Worm (Caenorhabditis elegans) whole organism, L1 larva: ENCODE data around the gene F09E5.8.

Experiments
- C04F5.9 ChIP-seq: sonication (generic microtip); optimal IDR thresholded peaks from 2 replicates; lab custom pipeline; 2016; ENCODE audit warnings: missing genetic modification characterization, missing compliant biosample characterization
- C16A3.4 ChIP-seq: fragments of 150-350 bp; optimal IDR thresholded peaks from 2 replicates; lab custom pipeline; 2014; ENCODE audit warnings: missing biosample characterization, missing genetic modification characterization
- C34B4.2 ChIP-seq: sonication (generic microtip); optimal IDR thresholded peaks from 2 replicates; lab custom pipeline; 2017; ENCODE audit warnings: mild to moderate bottlenecking, missing genetic modification characterization, missing compliant biosample characterization
- F16B12.6 ChIP-seq: fragments of 150-350 bp; optimal IDR thresholded peaks from 2 replicates; lab custom pipeline; 2014; ENCODE audit warnings: missing biosample characterization, missing genetic modification characterization
- alr-1 ChIP-seq: fragments of 200-800 bp; sonication (Bioruptor generic); optimal IDR thresholded peaks from 2 replicates; lab custom pipeline; 2018; ENCODE audit warnings: borderline replicate concordance, mild to moderate bottlenecking, missing genetic modification characterization, missing compliant biosample characterization
- blmp-1 ChIP-seq: fragments of 150-350 bp; optimal IDR thresholded peaks from 2 replicates; lab custom pipeline; 2014; ENCODE audit warnings: missing biosample characterization, missing genetic modification characterization
- ceh-63 ChIP-seq: fragments of 200-800 bp; sonication (Bioruptor generic); optimal IDR thresholded peaks from 2 replicates; lab custom pipeline; 2018; ENCODE audit warnings: mild to moderate bottlenecking, missing genetic modification characterization, missing compliant biosample characterization
- ceh-8 ChIP-seq: fragments of 200-800 bp; sonication (Bioruptor generic); optimal IDR thresholded peaks from 2 replicates; lab custom pipeline; 2018; ENCODE audit warnings: mild to moderate bottlenecking, missing genetic modification characterization, moderate library complexity, missing compliant biosample characterization
- ceh-82 ChIP-seq, 3 experiments: fragments of 150-350 bp in 1 of 3; sonication (generic microtip) in 2 of 3; optimal IDR thresholded peaks; 2 replicates each; lab custom pipeline; 2014 to 2017; ENCODE audit warnings: missing biosample characterization in 3 of 3, missing genetic modification characterization in 3 of 3
- ceh-88 ChIP-seq: fragments of 200-800 bp; sonication (Bioruptor generic); IDR thresholded peaks from 2 replicates; pipeline ENCODE4 v1.3.6; 2022; ENCODE audit warnings: missing genetic modification characterization, missing compliant biosample characterization
- ces-1 ChIP-seq: fragments of 150-350 bp; optimal IDR thresholded peaks from 2 replicates; lab custom pipeline; 2014; ENCODE audit warnings: missing biosample characterization, missing genetic modification reagents, missing genetic modification characterization
- dsc-1 ChIP-seq: sonication (generic microtip); optimal IDR thresholded peaks from 2 replicates; lab custom pipeline; 2016; ENCODE audit warnings: mild to moderate bottlenecking, missing genetic modification characterization, missing compliant biosample characterization
- efl-1 ChIP-seq, 4 experiments: fragments of 150-350 bp; optimal IDR thresholded peaks in 3 of 4; peaks in 1 of 4; 1 replicate in 1 of 4; 2 replicates in 3 of 4; lab custom pipeline; 2014; ENCODE audit warnings: missing biosample characterization in 2 of 4, missing genetic modification characterization in 2 of 4, missing genetic modification reagents in 2 of 4
- egl-13 ChIP-seq: sonication (generic microtip); optimal IDR thresholded peaks from 2 replicates; lab custom pipeline; 2016; ENCODE audit warnings: missing genotype, missing genetic modification reagents, missing genetic modification characterization, missing compliant biosample characterization
- egl-27 ChIP-seq, 2 experiments: fragments of 150-350 bp in 1 of 2; sonication (generic microtip); optimal IDR thresholded peaks; 3 replicates each; lab custom pipeline; 2017 to 2018; ENCODE audit warnings: missing biosample characterization in 2 of 2, missing genetic modification characterization in 2 of 2, missing genetic modification reagents in 2 of 2
- elt-2 ChIP-seq: sonication (generic microtip); optimal IDR thresholded peaks from 2 replicates; lab custom pipeline; 2016; ENCODE audit warnings: missing genetic modification characterization, mild to moderate bottlenecking, inconsistent platforms, missing compliant biosample characterization, missing genetic modification reagents
- fkh-8 ChIP-seq: sonication (generic microtip); optimal IDR thresholded peaks from 2 replicates; lab custom pipeline; 2016; ENCODE audit warnings: mild to moderate bottlenecking, missing genetic modification characterization, missing compliant biosample characterization
- fos-1 ChIP-seq: fragments of 150-350 bp; optimal IDR thresholded peaks from 2 replicates; lab custom pipeline; 2014; ENCODE audit warnings: missing biosample characterization, missing genetic modification characterization
- hlh-4 ChIP-seq: sonication (generic microtip); optimal IDR thresholded peaks from 2 replicates; lab custom pipeline; 2016; ENCODE audit warnings: mild to moderate bottlenecking, missing genetic modification characterization, missing compliant biosample characterization
- hpl-2 ChIP-seq: fragments of 150-350 bp; optimal IDR thresholded peaks from 2 replicates; lab custom pipeline; 2014; ENCODE audit warnings: missing biosample characterization, missing genetic modification reagents, missing genetic modification characterization
- irx-1 ChIP-seq: sonication (generic microtip); optimal IDR thresholded peaks from 2 replicates; lab custom pipeline; 2016; ENCODE audit warnings: missing genetic modification characterization, missing compliant biosample characterization
- isw-1 ChIP-seq: fragments of 200-800 bp; sonication (Bioruptor generic); IDR thresholded peaks from 2 replicates; pipeline ENCODE4 v1.3.6; 2022; ENCODE audit warnings: missing genetic modification characterization, missing compliant biosample characterization
- jun-1 ChIP-seq: fragments of 150-350 bp; optimal IDR thresholded peaks from 2 replicates; lab custom pipeline; 2014; ENCODE audit warnings: missing biosample characterization, missing genetic modification reagents, missing genetic modification characterization
- lin-13 ChIP-seq: fragments of 150-350 bp; optimal IDR thresholded peaks from 2 replicates; lab custom pipeline; 2014; ENCODE audit warnings: missing biosample characterization, missing genetic modification reagents, missing genetic modification characterization
- lin-14 ChIP-seq: fragments of 200-800 bp; sonication (Bioruptor generic); optimal IDR thresholded peaks from 2 replicates; lab custom pipeline; 2018; ENCODE audit warnings: mild to moderate bottlenecking, missing genetic modification characterization, moderate library complexity, missing compliant biosample characterization
- lin-35 ChIP-seq, 2 experiments: fragments of 150-350 bp; optimal IDR thresholded peaks; 2 replicates each; lab custom pipeline; 2014; ENCODE audit warnings: missing biosample characterization in 2 of 2, missing genetic modification characterization in 2 of 2, missing genetic modification reagents in 2 of 2
- lsy-2 ChIP-seq, 2 experiments: fragments of 150-350 bp; optimal IDR thresholded peaks; 2 replicates each; lab custom pipeline; 2014; ENCODE audit warnings: missing biosample characterization in 2 of 2, missing genetic modification characterization in 2 of 2
- mef-2 ChIP-seq: fragments of 150-350 bp; optimal IDR thresholded peaks from 2 replicates; lab custom pipeline; 2014; ENCODE audit warnings: missing biosample characterization, missing genetic modification characterization
- nhr-11 ChIP-seq: fragments of 150-350 bp; optimal IDR thresholded peaks from 2 replicates; lab custom pipeline; 2014; ENCODE audit warnings: missing biosample characterization, missing genetic modification characterization
- nhr-12 ChIP-seq: sonication (generic microtip); optimal IDR thresholded peaks from 2 replicates; lab custom pipeline; 2017; ENCODE audit warnings: missing biosample characterization, missing genetic modification characterization
- nhr-20 ChIP-seq: sonication (generic microtip); optimal IDR thresholded peaks from 2 replicates; lab custom pipeline; 2016; ENCODE audit warnings: mild to moderate bottlenecking, missing genetic modification characterization, missing compliant biosample characterization
- nhr-28 ChIP-seq: fragments of 150-350 bp; optimal IDR thresholded peaks from 2 replicates; lab custom pipeline; 2014; ENCODE audit warnings: missing biosample characterization, missing genetic modification characterization
- nhr-47 ChIP-seq: sonication (generic microtip); optimal IDR thresholded peaks from 2 replicates; lab custom pipeline; 2016; ENCODE audit warnings: mild to moderate bottlenecking, missing genetic modification characterization, moderate library complexity, missing compliant biosample characterization
- nhr-71 ChIP-seq: sonication (generic microtip); optimal IDR thresholded peaks from 2 replicates; lab custom pipeline; 2016; ENCODE audit warnings: mild to moderate bottlenecking, missing genetic modification characterization, moderate library complexity, missing compliant biosample characterization
- nhr-85 ChIP-seq: sonication (generic microtip); peaks from one replicate; lab custom pipeline; 2016; ENCODE audit warnings: missing genetic modification characterization, inconsistent platforms, missing compliant biosample characterization
- nhr-90 ChIP-seq: sonication (generic microtip); optimal IDR thresholded peaks from 2 replicates; lab custom pipeline; 2016; ENCODE audit warnings: mild to moderate bottlenecking, missing genetic modification characterization, missing compliant biosample characterization; ENCODE audit not compliant: poor library complexity
- pax-3 ChIP-seq: fragments of 200-800 bp; sonication (Bioruptor generic); optimal IDR thresholded peaks from 2 replicates; lab custom pipeline; 2018; ENCODE audit warnings: mild to moderate bottlenecking, missing genetic modification characterization, moderate library complexity, missing compliant biosample characterization
- rnt-1 ChIP-seq: sonication (generic microtip); optimal IDR thresholded peaks from 2 replicates; lab custom pipeline; 2016; ENCODE audit warnings: mild to moderate bottlenecking, missing genetic modification characterization, moderate library complexity, missing compliant biosample characterization
- snpc-4 ChIP-seq: fragments of 150-350 bp; optimal IDR thresholded peaks from 2 replicates; lab custom pipeline; 2014; ENCODE audit warnings: missing biosample characterization, missing genetic modification characterization
- sox-4 ChIP-seq: sonication (generic microtip); optimal IDR thresholded peaks from 2 replicates; lab custom pipeline; 2016; ENCODE audit warnings: missing genetic modification characterization, missing compliant biosample characterization
- tbx-2 ChIP-seq: sonication (generic microtip); optimal IDR thresholded peaks from 2 replicates; lab custom pipeline; 2016; ENCODE audit warnings: missing genetic modification characterization, missing compliant biosample characterization
- unc-130 ChIP-seq: fragments of 150-350 bp; optimal IDR thresholded peaks from 2 replicates; lab custom pipeline; 2017; ENCODE audit warnings: missing biosample characterization, missing genetic modification characterization, inconsistent platforms
- vab-15 ChIP-seq: sonication (generic microtip); optimal IDR thresholded peaks from 2 replicates; lab custom pipeline; 2017; ENCODE audit warnings: missing genotype, mild to moderate bottlenecking, missing genetic modification characterization, missing compliant biosample characterization
- zag-1 ChIP-seq: fragments of 150-350 bp; optimal IDR thresholded peaks from 2 replicates; lab custom pipeline; 2014; ENCODE audit warnings: missing biosample characterization, missing genetic modification characterization
- zip-4 ChIP-seq: fragments of 200-800 bp; sonication (Bioruptor generic); optimal IDR thresholded peaks from 2 replicates; lab custom pipeline; 2018; ENCODE audit warnings: mild to moderate bottlenecking, missing genetic modification characterization, moderate library complexity, missing compliant biosample characterization
- ztf-11 ChIP-seq, 2 experiments: sonication (generic microtip); optimal IDR thresholded peaks; 2 replicates each; lab custom pipeline; 2016 to 2017; ENCODE audit warnings: missing genetic modification characterization in 2 of 2, missing biosample characterization in 1 of 2, missing compliant biosample characterization in 1 of 2

The F09E5.8 gene

DNA sequence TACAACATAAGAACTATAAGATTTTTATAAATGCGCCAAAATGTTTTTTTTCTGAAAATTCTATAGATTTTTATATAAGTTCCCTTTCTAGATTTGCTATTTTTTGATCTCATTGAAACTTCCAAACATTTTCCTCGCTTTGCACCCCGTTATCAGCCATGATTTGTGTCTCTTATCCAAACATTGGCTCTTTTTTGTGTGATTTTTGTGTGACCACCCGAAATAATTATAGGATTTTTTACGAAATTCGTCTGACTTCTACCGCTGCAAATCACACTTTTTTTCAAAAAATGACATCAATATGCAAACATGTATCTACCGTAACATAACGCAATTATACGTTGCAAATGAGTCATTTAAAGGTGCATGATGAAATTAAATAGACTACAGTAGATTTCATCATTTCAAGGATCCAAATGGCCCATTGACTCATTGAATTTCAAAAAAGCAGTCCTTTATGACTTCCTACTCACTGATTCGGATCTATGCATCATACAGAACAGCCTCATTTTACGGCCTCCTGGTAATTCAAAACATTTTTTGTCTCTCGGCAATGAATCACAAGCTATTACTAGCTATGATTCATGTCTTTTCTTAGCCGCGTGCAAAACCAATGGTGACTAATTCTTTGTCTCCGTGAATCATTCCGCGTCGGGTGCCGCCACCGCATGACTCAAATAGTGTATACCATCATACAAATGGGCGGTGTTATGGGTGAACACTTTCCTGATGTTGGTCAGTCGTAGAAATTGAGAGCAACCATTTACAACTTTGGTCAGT lies 17.9 kb upstream of the F09E5.8 start:
- TF ChIP-seq jun-1 (peak; percentile 12), unc-130 (tag; lab: Kevin White, UChicago) (no peak), fos-1 (tag; lab: Kevin White, UChicago) (no peak), elt-2 (peak; percentile 74), nhr-85 (tag; lab: Kevin White, UChicago) (no peak), irx-1 (tag; lab: Kevin White, UChicago) (no peak), alr-1 (tag; lab: Kevin White, UChicago) (no peak), zip-4 (GFP tag; lab: Kevin White, UChicago) (no peak)

DNA sequence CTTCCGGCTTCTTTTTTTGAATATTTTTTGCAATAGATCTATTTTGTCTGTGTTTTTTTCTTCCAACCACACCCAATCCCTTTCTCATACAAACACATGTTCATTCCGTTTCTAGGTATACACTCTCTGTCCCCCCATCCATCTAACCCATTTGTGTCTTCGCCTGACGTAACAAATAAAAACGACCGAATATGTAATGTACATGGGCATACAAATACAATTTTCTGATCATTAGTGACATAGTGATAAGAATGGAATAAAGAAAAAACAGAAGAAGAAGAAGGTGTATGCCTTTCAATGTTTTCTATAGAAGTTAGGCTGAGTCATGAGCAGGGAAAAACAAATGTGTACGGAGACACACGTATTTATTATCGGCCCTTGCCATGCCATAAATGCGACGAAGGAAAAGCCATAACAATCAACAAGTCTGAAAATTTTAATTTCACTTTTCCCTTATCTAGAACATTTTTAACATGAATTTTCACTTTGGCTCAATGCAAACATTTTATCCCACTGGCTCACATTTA lies 16.7 kb upstream of the F09E5.8 start:
- peak in 1 of 2 experiments; percentile 10 for TF ChIP-seq lsy-2 (tag; optimal IDR thresholded peaks at IDR 0.05; lab: Kevin White, UChicago)
- no peak for TF ChIP-seq fos-1 (tag; lab: Kevin White, UChicago)
- TF ChIP-seq C04F5.9: no peak
- no peak for TF ChIP-seq nhr-28 (tag; lab: Kevin White, UChicago)
- TF ChIP-seq lin-14: peak; percentile 27
- no peak for TF ChIP-seq pax-3 (tag; lab: Kevin White, UChicago)
- TF ChIP-seq rnt-1 (tag; lab: Kevin White, UChicago): no peak
- TF ChIP-seq mef-2 (tag; lab: Kevin White, UChicago): no peak
- TF ChIP-seq efl-1 (optimal IDR thresholded peaks at IDR 0.05; lab: Kevin White, UChicago): no peak
- no peak for TF ChIP-seq efl-1 (GFP tag; optimal IDR thresholded peaks at IDR 0.05 in 1 of 2; lab: Kevin White, UChicago)
- TF ChIP-seq F16B12.6 (tag; lab: Kevin White, UChicago): no peak
- TF ChIP-seq ceh-82 (tag; optimal IDR thresholded peaks at IDR 0.05; lab: Kevin White, UChicago): no peak
- TF ChIP-seq hlh-4 (tag; lab: Kevin White, UChicago): no peak
- no peak for TF ChIP-seq ceh-88 (GFP tag; lab: Robert Waterston, UW)
- no peak for TF ChIP-seq nhr-71
- TF ChIP-seq lin-13: no peak
- TF ChIP-seq vab-15 (tag; lab: Kevin White, UChicago): peak; percentile 6
- TF ChIP-seq C34B4.2 (tag; lab: Kevin White, UChicago): no peak
- TF ChIP-seq blmp-1 (tag; lab: Kevin White, UChicago): peak; percentile 5
- peak; percentile 3 for TF ChIP-seq elt-2

DNA sequence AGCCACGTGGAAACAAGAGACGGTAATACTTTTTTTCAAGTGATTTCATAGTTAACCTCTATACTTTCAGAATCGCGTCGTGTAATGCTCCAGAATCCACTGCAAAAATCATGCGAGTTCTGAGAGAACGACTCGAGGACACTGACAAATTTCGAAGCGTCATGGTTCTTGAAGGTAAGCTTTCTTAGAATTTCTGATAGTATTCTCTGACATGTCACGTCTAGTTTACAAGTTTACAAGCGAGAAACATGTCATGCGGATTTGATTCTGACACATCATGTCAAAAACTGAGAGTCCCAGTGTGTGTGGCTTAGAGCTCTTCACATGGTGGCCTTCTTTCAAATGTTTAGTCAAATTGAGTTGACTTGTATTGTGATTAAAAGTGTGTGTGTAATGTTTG lies 15.8 kb upstream of the F09E5.8 start:
- TF ChIP-seq nhr-11 (tag; lab: Kevin White, UChicago): peak; percentile 11
- no peak for TF ChIP-seq F16B12.6 (tag; lab: Kevin White, UChicago)
- TF ChIP-seq lin-13: no peak
- no peak for TF ChIP-seq irx-1 (tag; lab: Kevin White, UChicago)
- TF ChIP-seq nhr-20 (tag; lab: Kevin White, UChicago): no peak
- no peak for TF ChIP-seq isw-1 (GFP tag; lab: Robert Waterston, UW)
- TF ChIP-seq unc-130 (tag; lab: Kevin White, UChicago): no peak
- TF ChIP-seq efl-1 (optimal IDR thresholded peaks at IDR 0.05; lab: Kevin White, UChicago): no peak
- TF ChIP-seq efl-1 (GFP tag; optimal IDR thresholded peaks at IDR 0.05 in 1 of 2; lab: Kevin White, UChicago): no peak
- TF ChIP-seq tbx-2 (tag; lab: Kevin White, UChicago): no peak
- TF ChIP-seq lsy-2 (tag; optimal IDR thresholded peaks at IDR 0.05; lab: Kevin White, UChicago): peak in 1 of 2 experiments; percentile 13
- no peak for TF ChIP-seq hlh-4 (tag; lab: Kevin White, UChicago)
- TF ChIP-seq ceh-63 (GFP tag; lab: Kevin White, UChicago): no peak
- TF ChIP-seq nhr-90 (tag; lab: Kevin White, UChicago): no peak
- no peak for TF ChIP-seq ces-1
- peak; percentile 92 for TF ChIP-seq fkh-8
- no peak for TF ChIP-seq egl-27 (tag; optimal IDR thresholded peaks at IDR 0.05; lab: Kevin White, UChicago)
- TF ChIP-seq hpl-2: no peak
- no peak for TF ChIP-seq ceh-8 (GFP tag; lab: Kevin White, UChicago)
- TF ChIP-seq egl-13 (tag; lab: Kevin White, UChicago): peak; percentile 55
- no peak for TF ChIP-seq lin-35 (GFP tag; optimal IDR thresholded peaks at IDR 0.05; lab: Kevin White, UChicago)
- no peak for TF ChIP-seq snpc-4 (tag; lab: Kevin White, UChicago)
- TF ChIP-seq ztf-11 (tag; optimal IDR thresholded peaks at IDR 0.05; lab: Kevin White, UChicago): no peak
- TF ChIP-seq lin-14: peak; percentile 38
- TF ChIP-seq dsc-1: peak; percentile 67
- TF ChIP-seq nhr-47 (tag; lab: Kevin White, UChicago): peak; percentile 58
- TF ChIP-seq nhr-12 (tag; lab: Kevin White, UChicago): no peak
- TF ChIP-seq sox-4: peak; percentile 66
- no peak for TF ChIP-seq C16A3.4 (tag; lab: Kevin White, UChicago)
- no peak for TF ChIP-seq zag-1 (tag; lab: Kevin White, UChicago)
